Worm (Caenorhabditis elegans) whole organism, L4 larva: Measurements from ENCODE around the gene btb-19.

Experiments used
- duxl-1 ChIP-seq: sonication (generic microtip); optimal IDR thresholded peaks from 2 replicates; lab custom pipeline; 2016; ENCODE audit warnings: mild to moderate bottlenecking, missing genetic modification characterization, moderate library complexity, missing compliant biosample characterization; ENCODE audit not compliant: poor library complexity
- egl-27 ChIP-seq: sonication (generic microtip); optimal IDR thresholded peaks from 3 replicates; lab custom pipeline; 2017; ENCODE audit warnings: missing biosample characterization, missing genetic modification reagents, missing genetic modification characterization
- gei-8 ChIP-seq: fragments of 200-800 bp; sonication (Bioruptor generic); optimal IDR thresholded peaks from 2 replicates; lab custom pipeline; 2018; ENCODE audit warnings: mild to moderate bottlenecking, missing genetic modification characterization, missing compliant biosample characterization
- lin-39 ChIP-seq: fragments of 150-350 bp; optimal IDR thresholded peaks from 2 replicates; lab custom pipeline; 2014; ENCODE audit warnings: missing biosample characterization, missing genetic modification reagents, missing genetic modification characterization
- nhr-10 ChIP-seq: fragments of 150-350 bp; optimal IDR thresholded peaks from 2 replicates; lab custom pipeline; 2014; ENCODE audit warnings: missing biosample characterization, missing genetic modification characterization
- snpc-4 ChIP-seq: fragments of 150-350 bp; optimal IDR thresholded peaks from 2 replicates; lab custom pipeline; 2014; ENCODE audit warnings: missing biosample characterization, missing genetic modification characterization
- zag-1 ChIP-seq: fragments of 150-350 bp; optimal IDR thresholded peaks from 2 replicates; lab custom pipeline; 2014; ENCODE audit warnings: missing biosample characterization, missing genetic modification characterization

- TF ChIP-seq lin-39 (tag; lab: Kevin White, UChicago) (no peak), egl-27 (tag; lab: Kevin White, UChicago) (no peak), gei-8 (GFP tag; lab: Kevin White, UChicago) (no peak), zag-1 (tag; lab: Kevin White, UChicago) (no peak), duxl-1 (tag; lab: Kevin White, UChicago) (no peak), snpc-4 (tag; lab: Kevin White, UChicago) (no peak), nhr-10 (tag; lab: Kevin White, UChicago) (no peak)
Observed at ce11 chrII:14523645-14524223, 1.8 kb upstream of the btb-19 start, which contains the start of gene pot-2.
